Worm (Caenorhabditis elegans) whole organism, early embryonic: ENCODE results near the gene Y57G11C.43.

Source experiments
- F13C5.2 ChIP-seq: sonication (generic microtip); optimal IDR thresholded peaks from 2 replicates; lab custom pipeline; 2017; ENCODE audit warnings: mild to moderate bottlenecking, missing genetic modification characterization, inconsistent platforms, missing compliant biosample characterization
- ama-1 ChIP-seq: fragments of 150-350 bp; optimal IDR thresholded peaks from 2 replicates; lab custom pipeline; 2014
- sea-1 ChIP-seq: fragments of 200-800 bp; sonication (Bioruptor generic); conservative IDR thresholded peaks from 2 replicates; pipeline ENCODE4 v1.3.6; 2022; ENCODE audit warnings: missing genetic modification characterization, missing compliant biosample characterization

ce11 chrIV:14741926-14742325, 27.3 kb upstream of the Y57G11C.43 start:
- TF ChIP-seq F13C5.2 (tag; lab: Kevin White, UChicago): no peak
- TF ChIP-seq ama-1 (lab: Kevin White, UChicago): no peak
- TF ChIP-seq sea-1 (GFP tag; lab: Robert Waterston, UW): no peak
